Worm (Caenorhabditis elegans) whole organism, L4/young adult: ENCODE measurements around the gene F22F4.4.

ENCODE experiments used
- W03F9.2 ChIP-seq: fragments of 150-350 bp; optimal IDR thresholded peaks from 2 replicates; lab custom pipeline; 2014; ENCODE audit warnings: missing biosample characterization, missing genetic modification characterization
- him-1 ChIP-seq: sonication (generic microtip); optimal IDR thresholded peaks from 2 replicates; lab custom pipeline; 2016; ENCODE audit warnings: missing genotype, missing genetic modification reagents, missing genetic modification characterization, missing compliant biosample characterization

DNA sequence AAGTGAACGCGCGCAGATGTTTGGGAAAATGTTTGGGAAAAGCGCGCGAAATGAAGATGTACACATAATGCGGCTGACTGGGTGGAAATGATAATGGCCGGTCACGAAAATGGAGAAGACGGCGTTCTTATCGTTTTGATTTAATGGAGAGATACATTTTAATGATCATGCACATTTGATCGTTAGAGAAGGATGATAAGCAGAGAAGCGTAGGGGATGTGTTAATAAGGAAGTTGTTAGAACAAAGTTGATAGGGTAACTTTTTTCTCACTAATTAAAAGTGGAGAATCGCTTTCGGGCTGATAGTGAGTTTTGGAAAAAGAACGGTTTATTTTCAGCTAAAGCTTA is 39.7 kb upstream of the F22F4.4 start:
- TF ChIP-seq him-1 (tag; lab: Kevin White, UChicago) (no peak), W03F9.2 (tag; lab: Kevin White, UChicago) (no peak)
